Worm (Caenorhabditis elegans) whole organism, L4 larva: ENCODE data around the gene C33C12.11.

Source experiments
- F10B5.3 ChIP-seq: sonication (generic microtip); optimal IDR thresholded peaks from 2 replicates; lab custom pipeline; 2016; ENCODE audit warnings: mild to moderate bottlenecking, missing genetic modification characterization, missing compliant biosample characterization
- F37D6.2 ChIP-seq: sonication (generic microtip); optimal IDR thresholded peaks from 2 replicates; lab custom pipeline; 2016; ENCODE audit warnings: mild to moderate bottlenecking, missing genetic modification characterization, missing compliant biosample characterization
- R02D3.7 ChIP-seq: fragments of 150-350 bp; sonication (generic microtip); optimal IDR thresholded peaks from 3 replicates; lab custom pipeline; 2014; ENCODE audit warnings: missing biosample characterization, missing genetic modification characterization
- Y105C5A.15 ChIP-seq: fragments of 200-800 bp; sonication (Bioruptor generic); IDR thresholded peaks from 2 replicates; pipeline ENCODE4 v1.3.6; 2022; ENCODE audit warnings: missing genetic modification characterization, missing compliant biosample characterization
- ZK337.2 ChIP-seq: fragments of 200-800 bp; sonication (Bioruptor generic); IDR thresholded peaks from 2 replicates; pipeline ENCODE4 v1.3.6; 2022; ENCODE audit warnings: missing genetic modification reagents, missing genetic modification characterization, missing compliant biosample characterization
- aha-1 ChIP-seq: fragments of 150-350 bp; peaks from one replicate; lab custom pipeline; 2014; ENCODE audit warnings: missing biosample characterization, missing genetic modification characterization
- attf-4 ChIP-seq: sonication (generic microtip); optimal IDR thresholded peaks from 3 replicates; lab custom pipeline; 2017; ENCODE audit warnings: missing biosample characterization, missing genetic modification characterization
- ceh-28 ChIP-seq: fragments of 150-350 bp; optimal IDR thresholded peaks from 2 replicates; lab custom pipeline; 2014; ENCODE audit warnings: missing biosample characterization, missing genetic modification reagents, missing genetic modification characterization
- daf-12 ChIP-seq: fragments of 150-350 bp; optimal IDR thresholded peaks from 2 replicates; lab custom pipeline; 2014; ENCODE audit warnings: missing biosample characterization, missing genetic modification reagents, missing genetic modification characterization
- dmd-6 ChIP-seq: fragments of 200-800 bp; sonication (Bioruptor generic); IDR thresholded peaks from 2 replicates; pipeline ENCODE4 v1.3.6; 2022; ENCODE audit warnings: missing genetic modification reagents, missing genetic modification characterization, missing compliant biosample characterization
- duxl-1 ChIP-seq: sonication (generic microtip); optimal IDR thresholded peaks from 2 replicates; lab custom pipeline; 2016; ENCODE audit warnings: mild to moderate bottlenecking, missing genetic modification characterization, moderate library complexity, missing compliant biosample characterization; ENCODE audit not compliant: poor library complexity
- egl-27 ChIP-seq: sonication (generic microtip); optimal IDR thresholded peaks from 3 replicates; lab custom pipeline; 2017; ENCODE audit warnings: missing biosample characterization, missing genetic modification reagents, missing genetic modification characterization
- hif-1 ChIP-seq, 2 experiments: sonication (generic microtip); optimal IDR thresholded peaks; 2 replicates each; lab custom pipeline; 2016 to 2017; ENCODE audit warnings: missing compliant biosample characterization in 2 of 2, missing genetic modification characterization in 2 of 2, missing genetic modification reagents in 2 of 2, missing genotype in 2 of 2, mild to moderate bottlenecking in 1 of 2
- hmg-1.1 ChIP-seq: fragments of 200-800 bp; sonication (Bioruptor generic); IDR thresholded peaks from 2 replicates; pipeline ENCODE4 v1.3.6; 2022; ENCODE audit warnings: missing genetic modification reagents, missing genetic modification characterization, missing compliant biosample characterization
- lin-13 ChIP-seq: fragments of 150-350 bp; optimal IDR thresholded peaks from 2 replicates; lab custom pipeline; 2014; ENCODE audit warnings: missing biosample characterization, missing genetic modification reagents, missing genetic modification characterization
- mxl-2 ChIP-seq: fragments of 200-800 bp; sonication (Bioruptor generic); conservative IDR thresholded peaks from 2 replicates; pipeline ENCODE4 v1.3.6; 2022; ENCODE audit warnings: missing genetic modification reagents, missing genetic modification characterization, missing compliant biosample characterization
- nhr-237 ChIP-seq: sonication (generic microtip); optimal IDR thresholded peaks from 2 replicates; lab custom pipeline; 2017; ENCODE audit warnings: missing biosample characterization, missing genetic modification characterization
- nhr-41 ChIP-seq: fragments of 200-800 bp; sonication (Bioruptor generic); IDR thresholded peaks from 2 replicates; pipeline ENCODE4 v1.3.6; 2022; ENCODE audit warnings: missing genetic modification reagents, missing genetic modification characterization, missing compliant biosample characterization
- nhr-48 ChIP-seq: sonication (generic microtip); optimal IDR thresholded peaks from 2 replicates; lab custom pipeline; 2016; ENCODE audit warnings: mild to moderate bottlenecking, missing genetic modification characterization, missing compliant biosample characterization
- pha-4 ChIP-seq, 2 experiments: fragments of 150-350 bp in 1 of 2; fragments of 200-800 bp in 1 of 2; sonication (Bioruptor generic) in 1 of 2; IDR thresholded peaks in 1 of 2; optimal IDR thresholded peaks in 1 of 2; 2 replicates each; pipeline versions ENCODE4 v1.3.6 to Lab custom; 2014 to 2022; ENCODE audit warnings: missing genetic modification characterization in 2 of 2, missing genetic modification reagents in 2 of 2, missing biosample characterization in 1 of 2, missing compliant biosample characterization in 1 of 2
- php-3 ChIP-seq: fragments of 200-800 bp; sonication (Bioruptor generic); IDR thresholded peaks from 2 replicates; pipeline ENCODE4 v1.3.6; 2022; ENCODE audit warnings: missing genetic modification reagents, missing genetic modification characterization, missing compliant biosample characterization
- pqm-1 ChIP-seq: sonication (generic microtip); optimal IDR thresholded peaks from 2 replicates; lab custom pipeline; 2017; ENCODE audit warnings: missing biosample characterization, missing genetic modification characterization
- sdz-12 ChIP-seq: fragments of 200-800 bp; sonication (Bioruptor generic); optimal IDR thresholded peaks from 2 replicates; lab custom pipeline; 2018; ENCODE audit warnings: mild to moderate bottlenecking, missing genetic modification characterization, missing compliant biosample characterization
- skn-1 ChIP-seq: fragments of 150-350 bp; optimal IDR thresholded peaks from 2 replicates; lab custom pipeline; 2014; ENCODE audit warnings: missing biosample characterization, missing genetic modification characterization
- snpc-1.2 ChIP-seq: fragments of 200-800 bp; sonication (Bioruptor generic); IDR thresholded peaks from 2 replicates; pipeline ENCODE4 v1.3.6; 2022; ENCODE audit warnings: missing genetic modification reagents, missing genetic modification characterization, missing compliant biosample characterization
- spr-1 ChIP-seq: sonication (generic microtip); optimal IDR thresholded peaks from 2 replicates; lab custom pipeline; 2016; ENCODE audit warnings: mild to moderate bottlenecking, missing genetic modification characterization, missing compliant biosample characterization
- unc-39 ChIP-seq: sonication (generic microtip); optimal IDR thresholded peaks from 2 replicates; lab custom pipeline; 2017; ENCODE audit warnings: missing biosample characterization, missing genetic modification characterization
- unc-62 ChIP-seq, 3 experiments: fragments of 150-350 bp in 1 of 3; sonication (generic microtip); optimal IDR thresholded peaks in 2 of 3; peaks in 1 of 3; 1 replicate in 1 of 3; 2 replicates in 2 of 3; lab custom pipeline; 2014 to 2017; ENCODE audit warnings: missing biosample characterization in 3 of 3, missing genetic modification characterization in 3 of 3, missing genetic modification reagents in 3 of 3, missing genotype in 1 of 3
- vab-7 ChIP-seq: fragments of 200-800 bp; sonication (Bioruptor generic); IDR thresholded peaks from 2 replicates; pipeline ENCODE4 v1.3.6; 2022; ENCODE audit warnings: missing genetic modification reagents, missing genetic modification characterization, missing compliant biosample characterization
- zag-1 ChIP-seq: fragments of 150-350 bp; optimal IDR thresholded peaks from 2 replicates; lab custom pipeline; 2014; ENCODE audit warnings: missing biosample characterization, missing genetic modification characterization
- zip-11 ChIP-seq: fragments of 200-800 bp; sonication (Bioruptor generic); IDR thresholded peaks from 2 replicates; pipeline ENCODE4 v1.3.6; 2022; ENCODE audit warnings: missing genetic modification characterization, missing compliant biosample characterization

C33C12.11 gene

ce11 chrII:2140817-2141216, 22.8 kb downstream of the C33C12.11 start, which contains the start of gene C40A11.3:
Gene C40A11.3, plus strand, starts transcription at chrII:2141117.
- TF ChIP-seq unc-39 (tag; lab: Kevin White, UChicago) (no peak), R02D3.7 (tag; lab: Kevin White, UChicago) (no peak), vab-7 (GFP tag; lab: Robert Waterston, UW) (no peak), lin-13 (GFP tag; lab: Kevin White, UChicago) (no peak), unc-62 (GFP tag; optimal IDR thresholded peaks at IDR 0.05 in 1 of 2; lab: Kevin White, UChicago) (peak in 1 of 2 experiments; percentile 50), unc-62 (tag; optimal IDR thresholded peaks at IDR 0.05; lab: Kevin White, UChicago) (no peak), attf-4 (tag; lab: Kevin White, UChicago) (no peak), egl-27 (no peak)

DNA sequence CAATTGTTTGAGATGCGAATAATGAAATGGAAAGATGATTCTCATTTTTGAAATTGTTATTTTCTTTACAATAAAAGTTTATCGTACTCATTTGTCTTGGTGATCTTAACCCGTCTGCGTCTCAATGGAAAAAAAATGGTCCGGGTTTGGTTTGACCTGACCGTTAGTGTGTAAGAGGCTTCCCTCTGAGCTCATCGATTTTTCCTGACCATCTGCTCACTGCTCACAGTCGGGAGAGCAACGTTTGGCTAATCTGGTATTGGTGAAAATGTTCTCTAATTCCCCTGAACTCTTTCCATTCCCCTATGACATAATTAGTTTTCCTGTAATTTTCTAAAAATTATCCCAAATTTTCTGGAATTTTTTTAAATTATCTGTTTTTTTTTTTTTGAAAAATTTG, 24.7 kb downstream of the C33C12.11 start:
- TF ChIP-seq hif-1 (tag; optimal IDR thresholded peaks at IDR 0.05; lab: Kevin White, UChicago): no peak

ce11 chrII:2137235-2137634, 26.4 kb downstream of the C33C12.11 start, which contains the start of gene C40A11.4:
Gene C40A11.4, plus strand, starts transcription at chrII:2137422.
- TF ChIP-seq zip-11 (GFP tag; lab: Robert Waterston, UW) (no peak), vab-7 (GFP tag; lab: Robert Waterston, UW) (no peak), Y105C5A.15 (GFP tag; lab: Robert Waterston, UW) (no peak), ZK337.2 (GFP tag; lab: Robert Waterston, UW) (no peak)
- TF ChIP-seq, all 104 proteins: peak for 0

DNA sequence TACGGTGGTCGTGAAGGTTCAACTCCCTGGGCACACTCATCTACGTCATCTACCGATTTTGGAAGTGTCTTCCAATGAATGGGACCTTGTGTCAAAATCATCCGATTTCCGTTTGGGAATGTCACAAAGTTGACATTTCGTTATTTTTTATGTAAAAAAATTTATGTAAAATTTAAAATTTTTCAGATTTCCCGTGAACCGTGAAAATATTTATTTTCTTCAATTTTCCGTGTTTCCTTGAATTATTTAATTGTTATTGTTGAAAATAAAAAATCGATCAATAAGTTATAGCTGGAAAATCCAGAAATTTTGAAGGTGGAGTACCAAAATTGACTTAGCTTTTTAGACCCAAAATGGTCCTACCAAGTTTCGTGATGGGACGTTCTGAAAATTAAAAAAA, 28.0 kb downstream of the C33C12.11 start, which contains the start of gene hpo-7:
hpo-7 (minus strand) TSS at position 101 of the 400 bp plus-strand sequence.
- TF ChIP-seq daf-12: no peak
- TF ChIP-seq pha-4 (GFP tag; IDR thresholded peaks at IDR 0.05; lab: Robert Waterston, UW): no peak
- no peak for TF ChIP-seq pha-4 (tag; optimal IDR thresholded peaks at IDR 0.05; lab: Kevin White, UChicago)
- no peak for TF ChIP-seq nhr-237 (tag; lab: Kevin White, UChicago)
- no peak for TF ChIP-seq F37D6.2 (tag; lab: Kevin White, UChicago)
- no peak for TF ChIP-seq ceh-28 (tag; lab: Kevin White, UChicago)
- no peak for TF ChIP-seq snpc-1.2 (GFP tag; lab: Robert Waterston, UW)
- no peak for TF ChIP-seq nhr-48 (tag; lab: Kevin White, UChicago)
- TF ChIP-seq pqm-1 (tag; lab: Kevin White, UChicago): no peak
- no peak for TF ChIP-seq nhr-41 (GFP tag; lab: Robert Waterston, UW)
- TF ChIP-seq hmg-1.1 (GFP tag; lab: Robert Waterston, UW): no peak
- TF ChIP-seq aha-1 (tag; lab: Kevin White, UChicago): no peak

ce11 chrII:2130770-2131169, 32.9 kb downstream of the C33C12.11 start, which contains the start of gene sdz-28:
Gene sdz-28, plus strand, starts transcription at chrII:2131070.
- TF ChIP-seq mxl-2 (GFP tag; lab: Robert Waterston, UW): no peak
- no peak for TF ChIP-seq duxl-1 (tag; lab: Kevin White, UChicago)

DNA sequence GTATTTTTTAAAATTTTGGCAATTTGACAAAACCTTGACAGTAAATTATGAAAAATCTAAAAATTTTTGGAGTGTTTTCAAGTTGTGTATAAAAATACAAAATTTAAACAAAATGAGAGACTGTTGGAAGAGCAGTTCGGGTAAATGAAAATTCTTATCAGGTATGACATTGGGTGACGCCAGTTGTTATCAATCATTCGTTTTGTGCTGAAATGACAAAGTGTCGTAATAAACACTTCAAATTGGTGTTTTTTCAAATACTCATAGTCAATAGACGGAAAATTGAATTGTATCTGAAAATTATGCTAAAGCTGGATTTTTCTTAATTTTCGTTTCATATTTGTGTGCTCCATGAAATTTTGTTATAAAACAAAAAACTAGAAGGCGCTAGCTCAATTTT, 40.9 kb downstream of the C33C12.11 start:
- no peak for TF ChIP-seq zag-1 (tag; lab: Kevin White, UChicago)
- 0 out of 2 replicates have a peak, but pooled peaks have one; percentile 29 for TF ChIP-seq php-3 (GFP tag; lab: Robert Waterston, UW)
- TF ChIP-seq dmd-6 (GFP tag; lab: Robert Waterston, UW): peak; percentile 22; the same call in 1 of the 2 replicates
- peak; percentile 64 for TF ChIP-seq pqm-1 (tag; lab: Kevin White, UChicago)
- no peak for TF ChIP-seq skn-1
- TF ChIP-seq sdz-12: no peak
- TF ChIP-seq spr-1 (tag; lab: Kevin White, UChicago): no peak
- no peak for TF ChIP-seq F10B5.3 (tag; lab: Kevin White, UChicago)
